Fruit fly (Drosophila melanogaster) whole organism: ENCODE results near the gene CG13675.

Experiments
- Dll ChIP-seq: fragments of >200 bp; optimal IDR thresholded peaks from 2 replicates; lab custom pipeline; 2017
- EcR ChIP-seq, 2 experiments: fragments of >200 bp; optimal IDR thresholded peaks; 2 replicates each; lab custom pipeline; 2017; ENCODE audit warnings: missing biosample characterization in 2 of 2, missing genetic modification characterization in 2 of 2, missing genetic modification reagents in 2 of 2
- pan ChIP-seq: fragments of >200 bp; optimal IDR thresholded peaks from 2 replicates; lab custom pipeline; 2017
- psq ChIP-seq: fragments of >200 bp; optimal IDR thresholded peaks from 2 replicates; lab custom pipeline; 2017
- usp ChIP-seq: fragments of >200 bp; optimal IDR thresholded peaks from 2 replicates; lab custom pipeline; 2017; ENCODE audit warnings: missing biosample characterization, missing genetic modification characterization, mixed read lengths

- TF ChIP-seq usp (GFP tag; lab: Kevin White, UChicago) = no peak
- TF ChIP-seq psq (lab: Kevin White, UChicago) = no peak
- no peak for TF ChIP-seq pan
- TF ChIP-seq EcR (GFP tag; optimal IDR thresholded peaks at IDR 0.05; lab: Kevin White, UChicago) = no peak
- no peak for TF ChIP-seq Dll
Measured at dm6 chr3L:8214980-8215379, 49.7 kb upstream of the CG13675 start, which contains the start of gene CG8012.
